Fruit fly (Drosophila melanogaster): ENCODE data around the gene Cpr65Aw.

dm6 chr3L:6154951-6155394 lies 12.8 kb upstream of the Cpr65Aw start:
- no peak for TF ChIP-seq Hr83 (GFP tag; optimal IDR thresholded peaks at IDR 0.05; ENCODE audit: poor library complexity, severe bottlenecking)
- no peak for TF ChIP-seq lola (GFP tag; optimal IDR thresholded peaks at IDR 0.05)
- no peak for TF ChIP-seq dmrt93B (GFP tag; optimal IDR thresholded peaks at IDR 0.05)
- no peak for TF ChIP-seq fru (GFP tag; optimal IDR thresholded peaks at IDR 0.05)
- TF ChIP-seq Rel (GFP tag; optimal IDR thresholded peaks at IDR 0.05): peak; percentile 72
- no peak for TF ChIP-seq Rel (tag; optimal IDR thresholded peaks at IDR 0.05)
- TF ChIP-seq rgr (GFP tag; optimal IDR thresholded peaks at IDR 0.05): no peak
- no peak for TF ChIP-seq Myc (optimal IDR thresholded peaks at IDR 0.05)
- no peak for TF ChIP-seq N (GFP tag; optimal IDR thresholded peaks at IDR 0.05)
